Worm (Caenorhabditis elegans) whole organism, L4 larva: Measurements from ENCODE around the gene anmt-1.

Experiments used
- D1046.2 ChIP-seq: fragments of 200-800 bp; sonication (Bioruptor generic); IDR thresholded peaks from 2 replicates; pipeline ENCODE4 v1.3.6; 2022; ENCODE audit warnings: missing genetic modification characterization, missing compliant biosample characterization
- F10B5.3 ChIP-seq: sonication (generic microtip); optimal IDR thresholded peaks from 2 replicates; lab custom pipeline; 2016; ENCODE audit warnings: mild to moderate bottlenecking, missing genetic modification characterization, missing compliant biosample characterization
- F44E2.7 ChIP-seq: fragments of 200-800 bp; sonication (Bioruptor generic); IDR thresholded peaks from 2 replicates; pipeline ENCODE4 v2.1.2; 2022; ENCODE audit warnings: missing genetic modification characterization, missing compliant biosample characterization
- R02D3.7 ChIP-seq: fragments of 150-350 bp; sonication (generic microtip); optimal IDR thresholded peaks from 3 replicates; lab custom pipeline; 2014; ENCODE audit warnings: missing biosample characterization, missing genetic modification characterization
- T20F7.1 ChIP-seq: fragments of 200-800 bp; sonication (Bioruptor generic); optimal IDR thresholded peaks from 2 replicates; lab custom pipeline; 2018; ENCODE audit warnings: mild to moderate bottlenecking, missing genetic modification characterization, missing compliant biosample characterization
- Y105C5A.15 ChIP-seq: fragments of 200-800 bp; sonication (Bioruptor generic); IDR thresholded peaks from 2 replicates; pipeline ENCODE4 v1.3.6; 2022; ENCODE audit warnings: missing genetic modification characterization, missing compliant biosample characterization
- Y48G9A.11 ChIP-seq: fragments of 200-800 bp; sonication (Bioruptor generic); IDR thresholded peaks from 2 replicates; pipeline ENCODE4 v1.3.6; 2022; ENCODE audit warnings: missing genetic modification reagents, missing genetic modification characterization, missing compliant biosample characterization
- Y75B8A.6 ChIP-seq: fragments of 200-800 bp; sonication (Bioruptor generic); IDR thresholded peaks from 2 replicates; pipeline ENCODE4 v1.3.6; 2022; ENCODE audit warnings: missing genetic modification reagents, missing genetic modification characterization, missing compliant biosample characterization
- ZK337.2 ChIP-seq: fragments of 200-800 bp; sonication (Bioruptor generic); IDR thresholded peaks from 2 replicates; pipeline ENCODE4 v1.3.6; 2022; ENCODE audit warnings: missing genetic modification reagents, missing genetic modification characterization, missing compliant biosample characterization
- aha-1 ChIP-seq: fragments of 150-350 bp; peaks from one replicate; lab custom pipeline; 2014; ENCODE audit warnings: missing biosample characterization, missing genetic modification characterization
- aly-2 ChIP-seq: sonication (generic microtip); optimal IDR thresholded peaks from 2 replicates; lab custom pipeline; 2018; ENCODE audit warnings: missing biosample characterization, missing genetic modification characterization
- ama-1 ChIP-seq: fragments of 150-350 bp; optimal IDR thresholded peaks from 2 replicates; lab custom pipeline; 2014; ENCODE audit warnings: inconsistent platforms, mixed read lengths
- ceh-20 ChIP-seq: fragments of 200-800 bp; sonication (Bioruptor generic); IDR thresholded peaks from 2 replicates; pipeline ENCODE4 v1.3.6; 2022; ENCODE audit warnings: missing genetic modification reagents, missing genetic modification characterization, missing compliant biosample characterization
- ceh-28 ChIP-seq: fragments of 150-350 bp; optimal IDR thresholded peaks from 2 replicates; lab custom pipeline; 2014; ENCODE audit warnings: missing biosample characterization, missing genetic modification reagents, missing genetic modification characterization
- ceh-62 ChIP-seq: sonication (generic microtip); optimal IDR thresholded peaks from 2 replicates; lab custom pipeline; 2017; ENCODE audit warnings: missing biosample characterization, missing genetic modification characterization
- ces-1 ChIP-seq: fragments of 150-350 bp; sonication (generic microtip); optimal IDR thresholded peaks from 4 replicates; lab custom pipeline; 2014; ENCODE audit warnings: missing biosample characterization, missing genetic modification reagents, missing genetic modification characterization
- ctbp-1 ChIP-seq: fragments of 200-800 bp; sonication (Bioruptor generic); IDR thresholded peaks from 2 replicates; pipeline ENCODE4 v1.3.6; 2022; ENCODE audit warnings: missing genetic modification reagents, missing genetic modification characterization, missing compliant biosample characterization
- daf-12 ChIP-seq: fragments of 150-350 bp; optimal IDR thresholded peaks from 2 replicates; lab custom pipeline; 2014; ENCODE audit warnings: missing biosample characterization, missing genetic modification reagents, missing genetic modification characterization
- daf-16 ChIP-seq, 3 experiments: sonication (generic microtip); optimal IDR thresholded peaks; 2 replicates each; lab custom pipeline; 2016 to 2017; ENCODE audit warnings: missing genetic modification characterization in 3 of 3, missing genetic modification reagents in 3 of 3, mild to moderate bottlenecking in 2 of 3, missing compliant biosample characterization in 2 of 3, missing biosample characterization in 1 of 3, moderate library complexity in 1 of 3
- dmd-6 ChIP-seq: fragments of 200-800 bp; sonication (Bioruptor generic); IDR thresholded peaks from 2 replicates; pipeline ENCODE4 v1.3.6; 2022; ENCODE audit warnings: missing genetic modification reagents, missing genetic modification characterization, missing compliant biosample characterization
- dmd-8 ChIP-seq: fragments of 200-800 bp; sonication (Bioruptor generic); IDR thresholded peaks from 2 replicates; pipeline ENCODE4 v1.3.6; 2022; ENCODE audit warnings: missing genetic modification characterization, missing compliant biosample characterization
- dmd-9 ChIP-seq: fragments of 200-800 bp; sonication (Bioruptor generic); IDR thresholded peaks from 2 replicates; pipeline ENCODE4 v1.3.6; 2022; ENCODE audit warnings: missing genetic modification reagents, missing genetic modification characterization, missing compliant biosample characterization
- dpl-1 ChIP-seq: fragments of 150-350 bp; optimal IDR thresholded peaks from 2 replicates; lab custom pipeline; 2014; ENCODE audit warnings: missing biosample characterization, missing genetic modification reagents, missing genetic modification characterization
- dve-1 ChIP-seq: sonication (generic microtip); optimal IDR thresholded peaks from 2 replicates; lab custom pipeline; 2017; ENCODE audit warnings: antibody characterized with exemption, mild to moderate bottlenecking, missing genetic modification characterization, missing compliant biosample characterization; ENCODE audit not compliant: insufficient read depth
- egl-27 ChIP-seq: sonication (generic microtip); optimal IDR thresholded peaks from 3 replicates; lab custom pipeline; 2017; ENCODE audit warnings: missing biosample characterization, missing genetic modification reagents, missing genetic modification characterization
- fkh-10 ChIP-seq: fragments of 150-350 bp; optimal IDR thresholded peaks from 2 replicates; lab custom pipeline; 2014; ENCODE audit warnings: missing biosample characterization, missing genetic modification reagents, missing genetic modification characterization
- hlh-11 ChIP-seq: fragments of 200-800 bp; sonication (Bioruptor generic); optimal IDR thresholded peaks from 2 replicates; lab custom pipeline; 2018; ENCODE audit warnings: mild to moderate bottlenecking, missing genetic modification characterization, missing compliant biosample characterization
- lin-15B ChIP-seq: fragments of 150-350 bp; sonication (generic microtip); optimal IDR thresholded peaks from 3 replicates; lab custom pipeline; 2014; ENCODE audit warnings: missing biosample characterization, missing genetic modification characterization
- lin-38 ChIP-seq: fragments of 200-800 bp; sonication (Bioruptor generic); IDR thresholded peaks from 2 replicates; pipeline ENCODE4 v1.3.6; 2022; ENCODE audit warnings: missing genetic modification reagents, missing genetic modification characterization, missing compliant biosample characterization
- lir-3 ChIP-seq: sonication (generic microtip); optimal IDR thresholded peaks from 2 replicates; lab custom pipeline; 2016; ENCODE audit warnings: mild to moderate bottlenecking, missing genetic modification characterization, missing compliant biosample characterization
- lsy-2 ChIP-seq, 2 experiments: fragments of 150-350 bp in 1 of 2; sonication (generic microtip) in 1 of 2; optimal IDR thresholded peaks; 2 replicates each; lab custom pipeline; 2014 to 2017; ENCODE audit warnings: missing biosample characterization in 2 of 2, missing genetic modification characterization in 2 of 2
- mdt-29 ChIP-seq: fragments of 200-800 bp; sonication (Bioruptor generic); IDR thresholded peaks from 2 replicates; pipeline ENCODE4 v1.3.6; 2022; ENCODE audit warnings: missing genetic modification reagents, missing genetic modification characterization, missing compliant biosample characterization
- mep-1 ChIP-seq: fragments of 150-350 bp; sonication (generic microtip); optimal IDR thresholded peaks from 3 replicates; lab custom pipeline; 2014; ENCODE audit warnings: missing biosample characterization, missing genetic modification characterization
- mes-2 ChIP-seq: sonication (generic microtip); optimal IDR thresholded peaks from 2 replicates; lab custom pipeline; 2016; ENCODE audit warnings: missing genotype, mild to moderate bottlenecking, missing genetic modification characterization, missing compliant biosample characterization; ENCODE audit not compliant: poor library complexity, severe bottlenecking
- nhr-10 ChIP-seq: fragments of 150-350 bp; optimal IDR thresholded peaks from 2 replicates; lab custom pipeline; 2014; ENCODE audit warnings: missing biosample characterization, missing genetic modification characterization
- nhr-102 ChIP-seq: sonication (generic microtip); optimal IDR thresholded peaks from 2 replicates; lab custom pipeline; 2016; ENCODE audit warnings: mild to moderate bottlenecking, missing genetic modification characterization, moderate library complexity, missing compliant biosample characterization
- nhr-77 ChIP-seq: fragments of 150-350 bp; optimal IDR thresholded peaks from 2 replicates; lab custom pipeline; 2014; ENCODE audit warnings: missing biosample characterization, missing genetic modification characterization
- pha-4 ChIP-seq, 2 experiments: fragments of 150-350 bp in 1 of 2; fragments of 200-800 bp in 1 of 2; sonication (Bioruptor generic) in 1 of 2; IDR thresholded peaks in 1 of 2; optimal IDR thresholded peaks in 1 of 2; 2 replicates each; pipeline versions ENCODE4 v1.3.6 to Lab custom; 2014 to 2022; ENCODE audit warnings: missing genetic modification characterization in 2 of 2, missing genetic modification reagents in 2 of 2, missing biosample characterization in 1 of 2, missing compliant biosample characterization in 1 of 2
- saeg-2 ChIP-seq: fragments of 200-800 bp; sonication (Bioruptor generic); IDR thresholded peaks from 2 replicates; pipeline ENCODE4 v1.3.6; 2022; ENCODE audit warnings: missing genetic modification reagents, missing genetic modification characterization, missing compliant biosample characterization
- sdz-12 ChIP-seq: fragments of 200-800 bp; sonication (Bioruptor generic); optimal IDR thresholded peaks from 2 replicates; lab custom pipeline; 2018; ENCODE audit warnings: mild to moderate bottlenecking, missing genetic modification characterization, missing compliant biosample characterization
- set-16 ChIP-seq: fragments of 200-800 bp; sonication (Bioruptor generic); IDR thresholded peaks from 2 replicates; pipeline ENCODE4 v1.3.6; 2022; ENCODE audit warnings: missing genetic modification reagents, missing genetic modification characterization, missing compliant biosample characterization
- snpc-1.2 ChIP-seq: fragments of 200-800 bp; sonication (Bioruptor generic); IDR thresholded peaks from 2 replicates; pipeline ENCODE4 v1.3.6; 2022; ENCODE audit warnings: missing genetic modification reagents, missing genetic modification characterization, missing compliant biosample characterization
- spr-1 ChIP-seq: sonication (generic microtip); optimal IDR thresholded peaks from 2 replicates; lab custom pipeline; 2016; ENCODE audit warnings: mild to moderate bottlenecking, missing genetic modification characterization, missing compliant biosample characterization
- spr-3 ChIP-seq: fragments of 200-800 bp; sonication (Bioruptor generic); optimal IDR thresholded peaks from 2 replicates; lab custom pipeline; 2018; ENCODE audit warnings: mild to moderate bottlenecking, missing genetic modification characterization, missing compliant biosample characterization
- tra-1 ChIP-seq: fragments of 200-800 bp; sonication (Bioruptor generic); IDR thresholded peaks from 2 replicates; pipeline ENCODE4 v1.3.6; 2022; ENCODE audit warnings: missing genetic modification reagents, missing genetic modification characterization, missing compliant biosample characterization
- unc-130 ChIP-seq: sonication (generic microtip); optimal IDR thresholded peaks from 2 replicates; lab custom pipeline; 2016; ENCODE audit warnings: missing genetic modification reagents, missing genetic modification characterization, missing compliant biosample characterization
- unc-39 ChIP-seq: sonication (generic microtip); optimal IDR thresholded peaks from 2 replicates; lab custom pipeline; 2017; ENCODE audit warnings: missing biosample characterization, missing genetic modification characterization
- vab-7 ChIP-seq: fragments of 200-800 bp; sonication (Bioruptor generic); IDR thresholded peaks from 2 replicates; pipeline ENCODE4 v1.3.6; 2022; ENCODE audit warnings: missing genetic modification reagents, missing genetic modification characterization, missing compliant biosample characterization
- zfp-2 ChIP-seq: sonication (generic microtip); optimal IDR thresholded peaks from 2 replicates; lab custom pipeline; 2016; ENCODE audit warnings: mild to moderate bottlenecking, missing genetic modification characterization, missing compliant biosample characterization
- zip-11 ChIP-seq: fragments of 200-800 bp; sonication (Bioruptor generic); IDR thresholded peaks from 2 replicates; pipeline ENCODE4 v1.3.6; 2022; ENCODE audit warnings: missing genetic modification characterization, missing compliant biosample characterization
- ztf-7 ChIP-seq: fragments of 150-350 bp; optimal IDR thresholded peaks from 2 replicates; lab custom pipeline; 2014; ENCODE audit warnings: missing biosample characterization, missing genetic modification characterization

The anmt-1 gene

DNA sequence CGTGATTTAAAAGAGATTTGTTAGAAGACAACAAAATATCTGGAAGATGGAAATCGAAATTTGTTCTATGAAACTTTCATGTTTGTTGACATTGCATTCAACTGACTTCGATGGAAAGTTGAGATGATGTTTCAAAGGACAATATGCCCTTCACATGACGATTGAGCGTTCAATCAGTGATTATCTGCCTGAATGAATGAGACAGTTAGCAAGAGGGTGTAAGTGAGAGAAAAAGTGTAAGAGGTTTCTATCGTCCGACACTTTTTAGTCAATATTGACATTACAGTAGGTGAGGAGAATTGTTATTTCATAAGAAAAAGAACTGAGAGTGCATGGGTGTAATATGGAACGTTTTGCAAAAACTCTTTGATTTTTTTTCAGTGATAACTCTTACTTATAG is 48.6 kb downstream of the anmt-1 start (continued):
- TF ChIP-seq mes-2 (tag; lab: Kevin White, UChicago), result peak; percentile 32
- TF ChIP-seq ceh-20 (GFP tag; lab: Robert Waterston, UW), result no peak
- no peak for TF ChIP-seq egl-27 (tag; lab: Kevin White, UChicago)
- no peak for TF ChIP-seq aly-2 (tag; lab: Kevin White, UChicago)
- no peak for TF ChIP-seq ces-1 (GFP tag; lab: Kevin White, UChicago)
- TF ChIP-seq unc-39, result no peak
- TF ChIP-seq Y105C5A.15 (GFP tag; lab: Robert Waterston, UW), result no peak
- no peak for TF ChIP-seq F10B5.3 (tag; lab: Kevin White, UChicago)
- no peak for TF ChIP-seq snpc-1.2
- TF ChIP-seq lin-38 (GFP tag; lab: Robert Waterston, UW), result no peak
- no peak for TF ChIP-seq ZK337.2
- no peak for TF ChIP-seq nhr-77
- TF ChIP-seq vab-7 (GFP tag; lab: Robert Waterston, UW), result no peak
- no peak for TF ChIP-seq fkh-10 (GFP tag; lab: Kevin White, UChicago)
- TF ChIP-seq aha-1, result peak; percentile 91
- TF ChIP-seq daf-12 (tag; lab: Kevin White, UChicago), result no peak
- TF ChIP-seq ztf-7, result no peak
- TF ChIP-seq mep-1 (tag; lab: Kevin White, UChicago), result peak; percentile 17
- TF ChIP-seq ceh-62 (tag; lab: Kevin White, UChicago), result no peak
- no peak for TF ChIP-seq daf-16 (GFP tag; optimal IDR thresholded peaks at IDR 0.05; lab: Kevin White, UChicago)
- peak; percentile 69 for TF ChIP-seq daf-16 (tag; optimal IDR thresholded peaks at IDR 0.05; lab: Kevin White, UChicago)
- no peak for TF ChIP-seq ctbp-1
- no peak for TF ChIP-seq ceh-28 (tag; lab: Kevin White, UChicago)
- no peak for TF ChIP-seq tra-1 (GFP tag; lab: Robert Waterston, UW)
- no peak for TF ChIP-seq saeg-2 (GFP tag; lab: Robert Waterston, UW)
- TF ChIP-seq nhr-10 (tag; lab: Kevin White, UChicago), result no peak
- no peak for TF ChIP-seq zfp-2
- no peak for TF ChIP-seq unc-130 (GFP tag; lab: Kevin White, UChicago)
- no peak for TF ChIP-seq D1046.2 (GFP tag; lab: Robert Waterston, UW)
- TF ChIP-seq pha-4 (GFP tag; IDR thresholded peaks at IDR 0.05; lab: Robert Waterston, UW), result no peak
- TF ChIP-seq pha-4 (tag; optimal IDR thresholded peaks at IDR 0.05; lab: Kevin White, UChicago), result peak; percentile 99
- TF ChIP-seq set-16 (GFP tag; lab: Robert Waterston, UW), result no peak
- TF ChIP-seq Y75B8A.6 (GFP tag; lab: Robert Waterston, UW), result no peak
- TF ChIP-seq mdt-29 (GFP tag; lab: Robert Waterston, UW), result no peak
- peak in 1 of 2 experiments; percentile 44 for TF ChIP-seq lsy-2 (tag; optimal IDR thresholded peaks at IDR 0.05; lab: Kevin White, UChicago)
- TF ChIP-seq spr-1 (tag; lab: Kevin White, UChicago), result no peak
- no peak for TF ChIP-seq T20F7.1 (GFP tag; lab: Kevin White, UChicago)

DNA sequence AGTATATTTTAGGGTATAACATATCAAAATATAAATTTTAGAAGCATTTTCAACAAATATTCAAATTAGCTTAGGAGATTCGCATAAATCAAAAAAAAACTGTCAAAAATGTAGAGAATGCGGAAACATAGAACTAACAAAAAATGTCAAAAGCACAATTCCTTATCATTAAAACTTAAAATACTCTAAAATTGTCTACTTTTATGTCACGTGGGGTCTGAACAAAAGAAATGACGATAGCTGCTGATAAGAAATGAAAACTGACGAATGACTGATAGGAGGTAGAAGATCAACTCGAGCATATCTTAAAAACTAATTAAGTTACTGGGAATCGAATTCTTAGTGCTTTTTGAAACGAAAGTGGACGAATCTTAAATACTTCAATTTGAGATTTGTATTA is 49.1 kb downstream of the anmt-1 start:
- TF ChIP-seq unc-39, result no peak
- no peak for TF ChIP-seq Y105C5A.15 (GFP tag; lab: Robert Waterston, UW)
- no peak for TF ChIP-seq dpl-1 (GFP tag; lab: Kevin White, UChicago)
- no peak for TF ChIP-seq zip-11 (GFP tag; lab: Robert Waterston, UW)
- TF ChIP-seq dmd-9, result no peak
- TF ChIP-seq dmd-8 (GFP tag; lab: Robert Waterston, UW), result no peak
- peak; percentile 10 for TF ChIP-seq nhr-77
- peak; percentile 56 for TF ChIP-seq nhr-102 (tag; lab: Kevin White, UChicago)
- TF ChIP-seq R02D3.7 (tag; lab: Kevin White, UChicago), result no peak
- no peak for TF ChIP-seq spr-3 (GFP tag; lab: Kevin White, UChicago)
- no peak for TF ChIP-seq Y48G9A.11 (GFP tag; lab: Robert Waterston, UW)
- no peak for TF ChIP-seq snpc-1.2
- no peak for TF ChIP-seq lir-3 (tag; lab: Kevin White, UChicago)
- 0 out of 2 replicates have a peak, but pooled peaks have one; percentile 11 for TF ChIP-seq ceh-20 (GFP tag; lab: Robert Waterston, UW)
- TF ChIP-seq hlh-11 (tag; lab: Kevin White, UChicago), result peak; percentile 62
- TF ChIP-seq dmd-6 (GFP tag; lab: Robert Waterston, UW), result peak; percentile 91
- TF ChIP-seq lin-15B (tag; lab: Kevin White, UChicago), result no peak
- peak; percentile 3 for TF ChIP-seq mes-2 (tag; lab: Kevin White, UChicago)
- no peak for TF ChIP-seq ama-1 (lab: Kevin White, UChicago)
- no peak for TF ChIP-seq sdz-12
- TF ChIP-seq F44E2.7 (GFP tag; lab: Robert Waterston, UW), result no peak
- TF ChIP-seq aha-1, result peak; percentile 8
- TF ChIP-seq dve-1 (tag; lab: Kevin White, UChicago), result peak; percentile 94
